Worm (Caenorhabditis elegans): ENCODE data around the gene sre-36.

sre-36 gene

DNA sequence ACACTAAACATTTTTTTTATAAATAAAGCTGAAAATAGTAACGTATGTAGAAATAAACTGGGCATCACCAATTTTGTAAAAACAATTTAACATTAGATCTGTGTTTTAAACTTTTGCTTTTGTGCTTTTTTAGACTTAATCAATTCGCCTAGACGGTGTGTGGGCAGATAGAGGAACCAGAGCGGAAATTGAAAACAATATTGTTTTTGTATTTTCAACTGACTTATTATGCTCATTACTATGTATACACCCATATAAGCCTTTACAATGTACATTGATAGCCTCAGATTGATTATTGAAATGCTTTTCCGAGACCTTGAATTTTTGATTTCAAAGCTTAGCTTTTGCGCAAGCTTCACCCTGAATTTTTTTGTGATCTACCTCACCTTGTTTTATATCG, 30.5 kb downstream of the sre-36 start, which contains the start of gene str-73:
str-73 (plus strand) TSS at position 301 of the 400 bp plus-strand sequence.
- TF ChIP-seq nhr-11 (tag; optimal IDR thresholded peaks at IDR 0.05) (no peak), mdl-1 (tag; optimal IDR thresholded peaks at IDR 0.05) (no peak), ceh-9 (tag; optimal IDR thresholded peaks at IDR 0.05) (no peak), lsy-12 (tag; optimal IDR thresholded peaks at IDR 0.05) (no peak), ceh-82 (tag; optimal IDR thresholded peaks at IDR 0.05) (no peak), elt-3 (tag; optimal IDR thresholded peaks at IDR 0.05) (no peak), pha-4 (tag; optimal IDR thresholded peaks at IDR 0.05) (no peak), daf-12 (tag; optimal IDR thresholded peaks at IDR 0.05) (no peak), eor-1 (tag; optimal IDR thresholded peaks at IDR 0.05) (no peak), lin-39 (tag; optimal IDR thresholded peaks at IDR 0.05) (no peak), nhr-12 (tag; optimal IDR thresholded peaks at IDR 0.05) (no peak), unc-62 (GFP tag; optimal IDR thresholded peaks at IDR 0.05) (no peak), ceh-16 (tag; optimal IDR thresholded peaks at IDR 0.05) (no peak)

- TF ChIP-seq ceh-9 (tag; optimal IDR thresholded peaks at IDR 0.05) (no peak), unc-39 (tag; optimal IDR thresholded peaks at IDR 0.05) (no peak), egl-5 (tag; optimal IDR thresholded peaks at IDR 0.05) (no peak), nhr-237 (tag; optimal IDR thresholded peaks at IDR 0.05) (no peak), zag-1 (tag; optimal IDR thresholded peaks at IDR 0.05) (no peak), ama-1 (optimal IDR thresholded peaks at IDR 0.05) (no peak), ztf-4 (tag; optimal IDR thresholded peaks at IDR 0.05) (no peak), nhr-23 (tag; optimal IDR thresholded peaks at IDR 0.05) (no peak), pqm-1 (tag; optimal IDR thresholded peaks at IDR 0.05) (no peak), sea-2 (GFP tag; optimal IDR thresholded peaks at IDR 0.05) (no peak), elt-2 (tag; optimal IDR thresholded peaks at IDR 0.05) (no peak), nfya-1 (tag; optimal IDR thresholded peaks at IDR 0.05; ENCODE audit: insufficient read depth) (no peak), nhr-43 (tag; optimal IDR thresholded peaks at IDR 0.05; ENCODE audit: poor library complexity, severe bottlenecking) (no peak), eor-1 (tag; optimal IDR thresholded peaks at IDR 0.05) (no peak), fkh-2 (tag; optimal IDR thresholded peaks at IDR 0.05) (no peak)
These were observed 34.0 kb downstream of the sre-36 start, which contains the start of gene clec-234 for ce11 chrV:16433471-16433870. Gene clec-234 (minus strand): TSS chrV:16433571.

DNA sequence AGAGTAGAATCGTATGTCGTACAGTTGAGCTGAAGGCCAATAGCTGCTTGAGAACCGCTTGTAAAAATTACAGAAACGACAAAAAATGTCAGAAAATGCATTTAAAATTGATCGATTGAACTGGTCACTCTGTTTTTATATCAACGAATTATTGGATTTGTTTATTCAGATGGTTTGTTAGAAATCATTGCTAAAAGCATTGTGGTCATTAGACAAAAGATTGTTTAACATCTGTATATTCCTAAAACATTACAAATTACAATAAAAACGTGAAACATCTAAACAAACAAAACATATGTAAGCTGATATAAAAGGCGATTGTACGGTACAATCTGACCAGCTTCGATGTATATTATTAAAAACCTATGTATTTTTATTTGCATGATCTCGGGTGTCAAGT, 36.0 kb downstream of the sre-36 start, which contains the start of the genes F26D2.13 and F26D2.14:
F26D2.13 (minus strand) TSS at position 101 of the 400 bp plus-strand sequence.
F26D2.14 (plus strand) TSS at position 346 of the 400 bp plus-strand sequence.
- TF ChIP-seq fkh-10 (GFP tag; optimal IDR thresholded peaks at IDR 0.05) (no peak), ceh-9 (tag; optimal IDR thresholded peaks at IDR 0.05) (no peak), egl-5 (tag; optimal IDR thresholded peaks at IDR 0.05) (no peak), egl-27 (tag; optimal IDR thresholded peaks at IDR 0.05) (no peak), ZK546.5 (tag; optimal IDR thresholded peaks at IDR 0.05) (no peak), nhr-23 (tag; optimal IDR thresholded peaks at IDR 0.05) (no peak), snpc-4 (tag; optimal IDR thresholded peaks at IDR 0.05) (no peak), nhr-12 (tag; optimal IDR thresholded peaks at IDR 0.05) (no peak)

DNA sequence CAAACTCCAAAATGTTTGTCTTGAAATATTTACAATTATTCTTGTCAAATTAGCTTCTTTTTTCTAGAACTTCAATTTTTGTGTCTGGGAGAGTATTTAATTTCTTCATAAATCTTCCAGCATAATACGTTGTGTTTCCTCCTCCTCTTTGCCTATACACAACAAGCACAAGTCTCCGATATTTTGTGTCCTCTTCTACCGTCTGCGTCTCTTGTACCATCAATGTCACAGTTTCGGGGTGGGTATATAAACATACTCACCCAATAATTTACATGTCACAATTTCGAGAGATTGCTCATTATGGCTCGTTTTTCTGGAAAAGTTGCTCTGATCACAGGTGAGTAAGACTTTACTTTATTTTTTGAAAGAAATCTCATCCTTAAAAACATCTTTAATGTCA, 38.1 kb downstream of the sre-36 start, which contains the start of gene F26D2.15:
F26D2.15 (plus strand) TSS at position 301 of the 400 bp plus-strand sequence.
- TF ChIP-seq mml-1 (tag; optimal IDR thresholded peaks at IDR 0.05) (no peak), nhr-25 (tag; optimal IDR thresholded peaks at IDR 0.05) (no peak), nhr-76 (tag; optimal IDR thresholded peaks at IDR 0.05) (no peak), elt-2 (tag; optimal IDR thresholded peaks at IDR 0.05) (no peak), mdl-1 (tag; optimal IDR thresholded peaks at IDR 0.05) (no peak), nhr-12 (tag; optimal IDR thresholded peaks at IDR 0.05) (no peak), pha-4 (tag; optimal IDR thresholded peaks at IDR 0.05) (no peak), tbx-2 (tag; optimal IDR thresholded peaks at IDR 0.05) (no peak), nhr-11 (tag; optimal IDR thresholded peaks at IDR 0.05) (no peak), ceh-82 (tag; optimal IDR thresholded peaks at IDR 0.05) (no peak), ama-1 (optimal IDR thresholded peaks at IDR 0.05) (no peak), nhr-67 (tag; optimal IDR thresholded peaks at IDR 0.05) (no peak), nfya-1 (tag; optimal IDR thresholded peaks at IDR 0.05; ENCODE audit: insufficient read depth) (no peak), egl-27 (tag; optimal IDR thresholded peaks at IDR 0.05) (no peak)

DNA sequence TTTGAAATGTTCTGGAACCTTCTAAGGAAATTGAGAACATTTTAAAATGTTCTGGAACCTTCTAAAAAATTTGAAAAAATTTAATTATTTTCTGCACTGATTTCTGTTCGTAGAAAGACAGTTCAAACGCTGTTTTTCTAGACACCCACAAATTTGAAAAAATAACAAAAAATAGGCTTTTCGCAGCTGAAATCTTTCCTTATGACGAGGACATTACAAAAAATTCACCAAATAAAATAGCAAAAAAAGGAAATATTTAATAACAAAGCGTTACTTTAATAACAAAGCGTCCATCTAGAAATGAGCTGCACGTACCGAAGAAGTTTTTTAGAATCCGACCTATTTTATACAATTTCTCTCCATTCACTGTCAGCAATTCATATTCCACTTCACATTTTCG, 44.1 kb downstream of the sre-36 start, which contains the start of gene srh-141:
srh-141 (plus strand) TSS at position 301 of the 400 bp plus-strand sequence.
- TF ChIP-seq eor-1 (tag; optimal IDR thresholded peaks at IDR 0.05): no peak

All from whole organism, L3 larva.